Worm (Caenorhabditis elegans) whole organism, early embryonic: ENCODE results near the gene Y48C3A.12.

ENCODE experiments used
- B0310.2 ChIP-seq: sonication (generic microtip); optimal IDR thresholded peaks from 2 replicates; lab custom pipeline; 2016; ENCODE audit warnings: mild to moderate bottlenecking, missing genetic modification characterization, missing compliant biosample characterization
- F13C5.2 ChIP-seq: sonication (generic microtip); optimal IDR thresholded peaks from 2 replicates; lab custom pipeline; 2017; ENCODE audit warnings: mild to moderate bottlenecking, missing genetic modification characterization, inconsistent platforms, missing compliant biosample characterization
- aly-1 ChIP-seq: sonication (generic microtip); optimal IDR thresholded peaks from 2 replicates; lab custom pipeline; 2016; ENCODE audit warnings: missing genetic modification characterization, missing compliant biosample characterization
- ama-1 ChIP-seq: fragments of 150-350 bp; optimal IDR thresholded peaks from 2 replicates; lab custom pipeline; 2014
- ceh-13 ChIP-seq: fragments of 200-800 bp; sonication (Bioruptor generic); optimal IDR thresholded peaks from 2 replicates; lab custom pipeline; 2018; ENCODE audit warnings: mild to moderate bottlenecking, missing genetic modification characterization, missing compliant biosample characterization
- ceh-36 ChIP-seq: sonication (generic microtip); optimal IDR thresholded peaks from 2 replicates; lab custom pipeline; 2016; ENCODE audit warnings: missing genetic modification characterization, inconsistent platforms, missing compliant biosample characterization
- ets-7 ChIP-seq: sonication (generic microtip); optimal IDR thresholded peaks from 2 replicates; lab custom pipeline; 2016; ENCODE audit warnings: missing genotype, missing genetic modification characterization, missing compliant biosample characterization
- flt-1 ChIP-seq: fragments of 200-800 bp; sonication (Bioruptor generic); IDR thresholded peaks from 2 replicates; pipeline ENCODE4 v1.3.6; 2022; ENCODE audit warnings: missing genetic modification characterization, missing compliant biosample characterization
- hmbx-1 ChIP-seq: sonication (generic microtip); optimal IDR thresholded peaks from 2 replicates; lab custom pipeline; 2016; ENCODE audit warnings: mild to moderate bottlenecking, missing genetic modification characterization, missing compliant biosample characterization
- hmg-4 ChIP-seq: fragments of 200-800 bp; sonication (Bioruptor generic); optimal IDR thresholded peaks from 2 replicates; lab custom pipeline; 2018; ENCODE audit warnings: mild to moderate bottlenecking, missing genetic modification characterization, missing compliant biosample characterization
- hnd-1 ChIP-seq: sonication (generic microtip); optimal IDR thresholded peaks from 2 replicates; lab custom pipeline; 2016; ENCODE audit warnings: missing genetic modification characterization, missing compliant biosample characterization
- pes-1 ChIP-seq: fragments of 200-800 bp; sonication (Bioruptor generic); IDR thresholded peaks from 2 replicates; pipeline ENCODE4 v1.3.6; 2022; ENCODE audit warnings: missing genetic modification reagents, missing genetic modification characterization, missing compliant biosample characterization
- scrt-1 ChIP-seq: fragments of 200-800 bp; sonication (Bioruptor generic); IDR thresholded peaks from 2 replicates; pipeline ENCODE4 v1.3.6; 2022; ENCODE audit warnings: missing genetic modification characterization, missing compliant biosample characterization
- sea-1 ChIP-seq: fragments of 200-800 bp; sonication (Bioruptor generic); conservative IDR thresholded peaks from 2 replicates; pipeline ENCODE4 v1.3.6; 2022; ENCODE audit warnings: missing genetic modification characterization, missing compliant biosample characterization
- tbx-11 ChIP-seq: fragments of 200-800 bp; sonication (Bioruptor generic); IDR thresholded peaks from 2 replicates; pipeline ENCODE4 v1.3.6; 2022; ENCODE audit warnings: missing genetic modification characterization, missing compliant biosample characterization
- tbx-37 ChIP-seq: fragments of 200-800 bp; sonication (Bioruptor generic); conservative IDR thresholded peaks from 2 replicates; pipeline ENCODE4 v1.3.6; 2022; ENCODE audit warnings: missing genetic modification reagents, missing genetic modification characterization, missing compliant biosample characterization
- tra-4 ChIP-seq: sonication (generic microtip); optimal IDR thresholded peaks from 2 replicates; lab custom pipeline; 2017; ENCODE audit warnings: missing genetic modification characterization, missing compliant biosample characterization

The Y48C3A.12 gene

ce11 chrII:13339984-13340383 is 36.2 kb upstream of the Y48C3A.12 start:
- no peak for TF ChIP-seq pes-1
- no peak for TF ChIP-seq scrt-1 (GFP tag; lab: Robert Waterston, UW)
- no peak for TF ChIP-seq sea-1
- TF ChIP-seq ceh-13, result no peak
- TF ChIP-seq tbx-37, result no peak
- TF ChIP-seq tra-4 (tag; lab: Kevin White, UChicago), result no peak
- TF ChIP-seq ceh-36, result no peak
- no peak for TF ChIP-seq aly-1 (tag; lab: Kevin White, UChicago)
- TF ChIP-seq hnd-1 (tag; lab: Kevin White, UChicago), result no peak
- no peak for TF ChIP-seq hmbx-1
- TF ChIP-seq tbx-11 (GFP tag; lab: Robert Waterston, UW), result no peak
- TF ChIP-seq F13C5.2 (tag; lab: Kevin White, UChicago), result no peak
- no peak for TF ChIP-seq ama-1
- no peak for TF ChIP-seq ets-7 (tag; lab: Kevin White, UChicago)
- TF ChIP-seq hmg-4 (GFP tag; lab: Kevin White, UChicago), result no peak
- TF ChIP-seq B0310.2 (tag; lab: Kevin White, UChicago), result no peak
- TF ChIP-seq flt-1 (GFP tag; lab: Robert Waterston, UW), result no peak

ce11 chrII:13341320-13341719 is 34.9 kb upstream of the Y48C3A.12 start:
- TF ChIP-seq flt-1 (GFP tag; lab: Robert Waterston, UW) (0 out of 2 replicates have a peak, but pooled peaks have one; percentile 1), tra-4 (tag; lab: Kevin White, UChicago) (no peak), ceh-36 (peak; percentile 78)

- no peak for TF ChIP-seq flt-1 (GFP tag; lab: Robert Waterston, UW)
- no peak for TF ChIP-seq tbx-37
- no peak for TF ChIP-seq tra-4 (tag; lab: Kevin White, UChicago)
- TF ChIP-seq pes-1, result no peak
- TF ChIP-seq sea-1, result no peak
- no peak for TF ChIP-seq ets-7 (tag; lab: Kevin White, UChicago)
- TF ChIP-seq hmbx-1, result no peak
- TF ChIP-seq hmg-4 (GFP tag; lab: Kevin White, UChicago), result no peak
- no peak for TF ChIP-seq ceh-13
- no peak for TF ChIP-seq tbx-11 (GFP tag; lab: Robert Waterston, UW)
- no peak for TF ChIP-seq aly-1 (tag; lab: Kevin White, UChicago)
- no peak for TF ChIP-seq F13C5.2 (tag; lab: Kevin White, UChicago)
- no peak for TF ChIP-seq ceh-36
- no peak for TF ChIP-seq ama-1
- no peak for TF ChIP-seq B0310.2 (tag; lab: Kevin White, UChicago)
- TF ChIP-seq scrt-1 (GFP tag; lab: Robert Waterston, UW), result no peak
- TF ChIP-seq hnd-1 (tag; lab: Kevin White, UChicago), result no peak
Measured at ce11 chrII:13356092-13356491, 20.1 kb upstream of the Y48C3A.12 start, which contains the start of gene dmsr-3. Gene dmsr-3 (minus strand): TSS chrII:13356192.

- no peak for TF ChIP-seq flt-1 (GFP tag; lab: Robert Waterston, UW)
Measured at ce11 chrII:13367784-13368183, 8.4 kb upstream of the Y48C3A.12 start.

- no peak for TF ChIP-seq hmbx-1
- TF ChIP-seq F13C5.2 (tag; lab: Kevin White, UChicago), result peak; percentile 54
Measured at ce11 chrII:13369231-13369630, 7.0 kb upstream of the Y48C3A.12 start, which contains the start of gene Y48C3A.20. Gene Y48C3A.20 (plus strand): TSS chrII:13369607.

ce11 chrII:13383061-13383460 is 6.8 kb downstream of the Y48C3A.12 start:
- TF ChIP-seq flt-1 (GFP tag; lab: Robert Waterston, UW) (no peak), B0310.2 (tag; lab: Kevin White, UChicago) (no peak), hmg-4 (GFP tag; lab: Kevin White, UChicago) (no peak), tbx-11 (GFP tag; lab: Robert Waterston, UW) (no peak), ceh-36 (no peak), ets-7 (tag; lab: Kevin White, UChicago) (no peak), ceh-13 (no peak), tra-4 (tag; lab: Kevin White, UChicago) (no peak), aly-1 (tag; lab: Kevin White, UChicago) (no peak), tbx-37 (no peak), sea-1 (no peak), hmbx-1 (no peak), F13C5.2 (tag; lab: Kevin White, UChicago) (no peak), hnd-1 (tag; lab: Kevin White, UChicago) (no peak), pes-1 (no peak), ama-1 (no peak), scrt-1 (GFP tag; lab: Robert Waterston, UW) (no peak)

ce11 chrII:13389461-13389860 is 13.2 kb downstream of the Y48C3A.12 start, which contains the start of gene Y48C3A.14:
Gene Y48C3A.14 (plus strand): TSS chrII:13389761.
- no peak for TF ChIP-seq flt-1 (GFP tag; lab: Robert Waterston, UW)

ce11 chrII:13401549-13401948 is 25.3 kb downstream of the Y48C3A.12 start:
- TF ChIP-seq hnd-1 (tag; lab: Kevin White, UChicago) (no peak), tbx-11 (GFP tag; lab: Robert Waterston, UW) (no peak), ets-7 (tag; lab: Kevin White, UChicago) (no peak), aly-1 (tag; lab: Kevin White, UChicago) (no peak), F13C5.2 (tag; lab: Kevin White, UChicago) (no peak), tra-4 (tag; lab: Kevin White, UChicago) (no peak)

- no peak for TF ChIP-seq tbx-11 (GFP tag; lab: Robert Waterston, UW)
- no peak for TF ChIP-seq sea-1
- no peak for TF ChIP-seq ets-7 (tag; lab: Kevin White, UChicago)
- no peak for TF ChIP-seq aly-1 (tag; lab: Kevin White, UChicago)
- no peak for TF ChIP-seq hmbx-1
- no peak for TF ChIP-seq tra-4 (tag; lab: Kevin White, UChicago)
- TF ChIP-seq ceh-13, result no peak
- TF ChIP-seq ama-1, result no peak
- no peak for TF ChIP-seq scrt-1 (GFP tag; lab: Robert Waterston, UW)
- TF ChIP-seq hmg-4 (GFP tag; lab: Kevin White, UChicago), result no peak
- no peak for TF ChIP-seq hnd-1 (tag; lab: Kevin White, UChicago)
- TF ChIP-seq tbx-37, result no peak
- TF ChIP-seq B0310.2 (tag; lab: Kevin White, UChicago), result no peak
Measured at ce11 chrII:13402680-13403079, 26.5 kb downstream of the Y48C3A.12 start, which contains the start of gene pinn-4. Gene pinn-4 (plus strand): TSS chrII:13402980.
